Worm (Caenorhabditis elegans) whole organism, L4 larva: ENCODE measurements around the gene F10E9.12.

Experiments
- D1046.2 ChIP-seq: fragments of 200-800 bp; sonication (Bioruptor generic); IDR thresholded peaks from 2 replicates; pipeline ENCODE4 v1.3.6; 2022; ENCODE audit warnings: missing genetic modification characterization, missing compliant biosample characterization
- F37D6.2 ChIP-seq: sonication (generic microtip); optimal IDR thresholded peaks from 2 replicates; lab custom pipeline; 2016; ENCODE audit warnings: mild to moderate bottlenecking, missing genetic modification characterization, missing compliant biosample characterization
- F44E2.7 ChIP-seq: fragments of 200-800 bp; sonication (Bioruptor generic); IDR thresholded peaks from 2 replicates; pipeline ENCODE4 v2.1.2; 2022; ENCODE audit warnings: missing genetic modification characterization, missing compliant biosample characterization
- F49E8.2 ChIP-seq: sonication (generic microtip); optimal IDR thresholded peaks from 2 replicates; lab custom pipeline; 2016; ENCODE audit warnings: missing compliant biosample characterization, mild to moderate bottlenecking, missing genetic modification characterization, borderline replicate concordance
- T20F7.1 ChIP-seq: fragments of 200-800 bp; sonication (Bioruptor generic); optimal IDR thresholded peaks from 2 replicates; lab custom pipeline; 2018; ENCODE audit warnings: mild to moderate bottlenecking, missing genetic modification characterization, missing compliant biosample characterization
- Y48G9A.11 ChIP-seq: fragments of 200-800 bp; sonication (Bioruptor generic); IDR thresholded peaks from 2 replicates; pipeline ENCODE4 v1.3.6; 2022; ENCODE audit warnings: missing genetic modification reagents, missing genetic modification characterization, missing compliant biosample characterization
- Y75B8A.6 ChIP-seq: fragments of 200-800 bp; sonication (Bioruptor generic); IDR thresholded peaks from 2 replicates; pipeline ENCODE4 v1.3.6; 2022; ENCODE audit warnings: missing genetic modification reagents, missing genetic modification characterization, missing compliant biosample characterization
- aha-1 ChIP-seq: fragments of 150-350 bp; peaks from one replicate; lab custom pipeline; 2014; ENCODE audit warnings: missing biosample characterization, missing genetic modification characterization
- ama-1 ChIP-seq: fragments of 150-350 bp; optimal IDR thresholded peaks from 2 replicates; lab custom pipeline; 2014; ENCODE audit warnings: inconsistent platforms, mixed read lengths
- attf-4 ChIP-seq: sonication (generic microtip); optimal IDR thresholded peaks from 3 replicates; lab custom pipeline; 2017; ENCODE audit warnings: missing biosample characterization, missing genetic modification characterization
- ceh-20 ChIP-seq: fragments of 200-800 bp; sonication (Bioruptor generic); IDR thresholded peaks from 2 replicates; pipeline ENCODE4 v1.3.6; 2022; ENCODE audit warnings: missing genetic modification reagents, missing genetic modification characterization, missing compliant biosample characterization
- ceh-32 ChIP-seq: sonication (generic microtip); optimal IDR thresholded peaks from 2 replicates; lab custom pipeline; 2016; ENCODE audit warnings: mild to moderate bottlenecking, missing genetic modification characterization, missing compliant biosample characterization; ENCODE audit not compliant: poor library complexity
- ceh-44 ChIP-seq: fragments of 200-800 bp; sonication (Bioruptor generic); IDR thresholded peaks from 2 replicates; pipeline ENCODE4 v1.3.6; 2022; ENCODE audit warnings: missing genetic modification reagents, missing genetic modification characterization, missing compliant biosample characterization
- ceh-62 ChIP-seq: sonication (generic microtip); optimal IDR thresholded peaks from 2 replicates; lab custom pipeline; 2017; ENCODE audit warnings: missing biosample characterization, missing genetic modification characterization
- ctbp-1 ChIP-seq: fragments of 200-800 bp; sonication (Bioruptor generic); IDR thresholded peaks from 2 replicates; pipeline ENCODE4 v1.3.6; 2022; ENCODE audit warnings: missing genetic modification reagents, missing genetic modification characterization, missing compliant biosample characterization
- daf-16 ChIP-seq, 3 experiments: sonication (generic microtip); optimal IDR thresholded peaks; 2 replicates each; lab custom pipeline; 2016 to 2017; ENCODE audit warnings: missing genetic modification characterization in 3 of 3, missing genetic modification reagents in 3 of 3, mild to moderate bottlenecking in 2 of 3, missing compliant biosample characterization in 2 of 3, missing biosample characterization in 1 of 3, moderate library complexity in 1 of 3
- dmd-6 ChIP-seq: fragments of 200-800 bp; sonication (Bioruptor generic); IDR thresholded peaks from 2 replicates; pipeline ENCODE4 v1.3.6; 2022; ENCODE audit warnings: missing genetic modification reagents, missing genetic modification characterization, missing compliant biosample characterization
- egl-27 ChIP-seq: sonication (generic microtip); optimal IDR thresholded peaks from 3 replicates; lab custom pipeline; 2017; ENCODE audit warnings: missing biosample characterization, missing genetic modification reagents, missing genetic modification characterization
- egl-43 ChIP-seq: fragments of 200-800 bp; sonication (Bioruptor generic); IDR thresholded peaks from 2 replicates; pipeline ENCODE4 v1.3.6; 2022; ENCODE audit warnings: missing genetic modification reagents, missing genetic modification characterization, missing compliant biosample characterization
- fos-1 ChIP-seq: fragments of 150-350 bp; optimal IDR thresholded peaks from 2 replicates; lab custom pipeline; 2014; ENCODE audit warnings: missing biosample characterization, missing genetic modification characterization
- gei-8 ChIP-seq: fragments of 200-800 bp; sonication (Bioruptor generic); optimal IDR thresholded peaks from 2 replicates; lab custom pipeline; 2018; ENCODE audit warnings: mild to moderate bottlenecking, missing genetic modification characterization, missing compliant biosample characterization
- hif-1 ChIP-seq, 2 experiments: sonication (generic microtip); optimal IDR thresholded peaks; 2 replicates each; lab custom pipeline; 2016 to 2017; ENCODE audit warnings: missing compliant biosample characterization in 2 of 2, missing genetic modification characterization in 2 of 2, missing genetic modification reagents in 2 of 2, missing genotype in 2 of 2, mild to moderate bottlenecking in 1 of 2
- hlh-30 ChIP-seq: sonication (generic microtip); optimal IDR thresholded peaks from 2 replicates; lab custom pipeline; 2017; ENCODE audit warnings: antibody characterized with exemption, mild to moderate bottlenecking, missing genetic modification characterization, missing compliant biosample characterization; ENCODE audit not compliant: insufficient read depth
- hmg-1.1 ChIP-seq: fragments of 200-800 bp; sonication (Bioruptor generic); IDR thresholded peaks from 2 replicates; pipeline ENCODE4 v1.3.6; 2022; ENCODE audit warnings: missing genetic modification reagents, missing genetic modification characterization, missing compliant biosample characterization
- jun-1 ChIP-seq: fragments of 150-350 bp; optimal IDR thresholded peaks from 2 replicates; lab custom pipeline; 2014; ENCODE audit warnings: missing biosample characterization, missing genetic modification reagents, missing genetic modification characterization
- lin-13 ChIP-seq: fragments of 150-350 bp; optimal IDR thresholded peaks from 2 replicates; lab custom pipeline; 2014; ENCODE audit warnings: missing biosample characterization, missing genetic modification reagents, missing genetic modification characterization
- lin-38 ChIP-seq: fragments of 200-800 bp; sonication (Bioruptor generic); IDR thresholded peaks from 2 replicates; pipeline ENCODE4 v1.3.6; 2022; ENCODE audit warnings: missing genetic modification reagents, missing genetic modification characterization, missing compliant biosample characterization
- lin-39 ChIP-seq: fragments of 150-350 bp; optimal IDR thresholded peaks from 2 replicates; lab custom pipeline; 2014; ENCODE audit warnings: missing biosample characterization, missing genetic modification reagents, missing genetic modification characterization
- lsy-2 ChIP-seq, 2 experiments: fragments of 150-350 bp in 1 of 2; sonication (generic microtip) in 1 of 2; optimal IDR thresholded peaks; 2 replicates each; lab custom pipeline; 2014 to 2017; ENCODE audit warnings: missing biosample characterization in 2 of 2, missing genetic modification characterization in 2 of 2
- mdl-1 ChIP-seq, 2 experiments: fragments of 150-350 bp in 1 of 2; sonication (generic microtip) in 1 of 2; optimal IDR thresholded peaks; 2 replicates each; lab custom pipeline; 2014 to 2017; ENCODE audit warnings: missing biosample characterization in 2 of 2, missing genetic modification characterization in 2 of 2
- mep-1 ChIP-seq: fragments of 150-350 bp; sonication (generic microtip); optimal IDR thresholded peaks from 3 replicates; lab custom pipeline; 2014; ENCODE audit warnings: missing biosample characterization, missing genetic modification characterization
- mxl-3 ChIP-seq: fragments of 200-800 bp; sonication (Bioruptor generic); optimal IDR thresholded peaks from 2 replicates; lab custom pipeline; 2018; ENCODE audit warnings: mild to moderate bottlenecking, missing genetic modification characterization, missing compliant biosample characterization
- nhr-10 ChIP-seq: fragments of 150-350 bp; optimal IDR thresholded peaks from 2 replicates; lab custom pipeline; 2014; ENCODE audit warnings: missing biosample characterization, missing genetic modification characterization
- nhr-11 ChIP-seq: fragments of 150-350 bp; optimal IDR thresholded peaks from 2 replicates; lab custom pipeline; 2014; ENCODE audit warnings: missing biosample characterization, missing genetic modification characterization
- nhr-111 ChIP-seq: fragments of 200-800 bp; sonication (Bioruptor generic); optimal IDR thresholded peaks from 2 replicates; lab custom pipeline; 2018; ENCODE audit warnings: mild to moderate bottlenecking, missing genetic modification characterization, missing compliant biosample characterization
- nhr-237 ChIP-seq: sonication (generic microtip); optimal IDR thresholded peaks from 2 replicates; lab custom pipeline; 2017; ENCODE audit warnings: missing biosample characterization, missing genetic modification characterization
- nhr-41 ChIP-seq: fragments of 200-800 bp; sonication (Bioruptor generic); IDR thresholded peaks from 2 replicates; pipeline ENCODE4 v1.3.6; 2022; ENCODE audit warnings: missing genetic modification reagents, missing genetic modification characterization, missing compliant biosample characterization
- nhr-48 ChIP-seq: sonication (generic microtip); optimal IDR thresholded peaks from 2 replicates; lab custom pipeline; 2016; ENCODE audit warnings: mild to moderate bottlenecking, missing genetic modification characterization, missing compliant biosample characterization
- nhr-77 ChIP-seq: fragments of 150-350 bp; optimal IDR thresholded peaks from 2 replicates; lab custom pipeline; 2014; ENCODE audit warnings: missing biosample characterization, missing genetic modification characterization
- pha-4 ChIP-seq, 2 experiments: fragments of 150-350 bp in 1 of 2; fragments of 200-800 bp in 1 of 2; sonication (Bioruptor generic) in 1 of 2; IDR thresholded peaks in 1 of 2; optimal IDR thresholded peaks in 1 of 2; 2 replicates each; pipeline versions ENCODE4 v1.3.6 to Lab custom; 2014 to 2022; ENCODE audit warnings: missing genetic modification characterization in 2 of 2, missing genetic modification reagents in 2 of 2, missing biosample characterization in 1 of 2, missing compliant biosample characterization in 1 of 2
- pqm-1 ChIP-seq: sonication (generic microtip); optimal IDR thresholded peaks from 2 replicates; lab custom pipeline; 2017; ENCODE audit warnings: missing biosample characterization, missing genetic modification characterization
- rbr-2 ChIP-seq: sonication (generic microtip); optimal IDR thresholded peaks from 2 replicates; lab custom pipeline; 2016; ENCODE audit warnings: missing genotype, missing genetic modification characterization, missing compliant biosample characterization
- skn-1 ChIP-seq: fragments of 150-350 bp; optimal IDR thresholded peaks from 2 replicates; lab custom pipeline; 2014; ENCODE audit warnings: missing biosample characterization, missing genetic modification characterization
- snpc-1.2 ChIP-seq: fragments of 200-800 bp; sonication (Bioruptor generic); IDR thresholded peaks from 2 replicates; pipeline ENCODE4 v1.3.6; 2022; ENCODE audit warnings: missing genetic modification reagents, missing genetic modification characterization, missing compliant biosample characterization
- tra-1 ChIP-seq: fragments of 200-800 bp; sonication (Bioruptor generic); IDR thresholded peaks from 2 replicates; pipeline ENCODE4 v1.3.6; 2022; ENCODE audit warnings: missing genetic modification reagents, missing genetic modification characterization, missing compliant biosample characterization
- unc-39 ChIP-seq: sonication (generic microtip); optimal IDR thresholded peaks from 2 replicates; lab custom pipeline; 2017; ENCODE audit warnings: missing biosample characterization, missing genetic modification characterization
- unc-62 ChIP-seq, 3 experiments: fragments of 150-350 bp in 1 of 3; sonication (generic microtip); optimal IDR thresholded peaks in 2 of 3; peaks in 1 of 3; 1 replicate in 1 of 3; 2 replicates in 2 of 3; lab custom pipeline; 2014 to 2017; ENCODE audit warnings: missing biosample characterization in 3 of 3, missing genetic modification characterization in 3 of 3, missing genetic modification reagents in 3 of 3, missing genotype in 1 of 3
- zfp-3 ChIP-seq: fragments of 200-800 bp; sonication (Bioruptor generic); conservative IDR thresholded peaks from 2 replicates; pipeline ENCODE4 v1.3.6; 2022; ENCODE audit warnings: missing genetic modification reagents, missing genetic modification characterization, missing compliant biosample characterization
- zip-11 ChIP-seq: fragments of 200-800 bp; sonication (Bioruptor generic); IDR thresholded peaks from 2 replicates; pipeline ENCODE4 v1.3.6; 2022; ENCODE audit warnings: missing genetic modification characterization, missing compliant biosample characterization
- ztf-11 ChIP-seq: fragments of 150-350 bp; optimal IDR thresholded peaks from 2 replicates; lab custom pipeline; 2014; ENCODE audit warnings: missing biosample characterization, missing genetic modification characterization

Gene F10E9.12

DNA sequence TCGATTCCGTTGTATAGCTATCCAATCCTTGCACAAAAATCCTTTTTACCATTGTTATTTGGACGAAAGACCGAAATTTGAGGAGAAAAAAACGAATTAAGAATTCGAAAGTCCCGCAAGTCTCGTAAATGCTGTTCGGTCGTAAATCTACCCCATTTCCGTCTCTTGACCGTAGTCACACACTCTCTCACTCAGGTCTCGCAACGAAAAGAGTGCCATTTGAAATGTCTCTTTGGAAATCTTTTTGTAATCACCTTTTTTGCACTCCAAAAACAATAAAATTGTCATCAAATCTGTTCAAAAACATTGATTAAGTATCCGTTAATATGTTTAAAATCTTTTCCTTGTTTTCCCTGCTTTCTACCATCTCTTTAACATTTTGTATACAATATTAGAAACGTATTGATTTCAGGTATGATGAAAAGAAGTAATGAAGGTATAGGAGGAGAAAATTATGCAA is 33.9 kb downstream of the F10E9.12 start, which contains the start of the genes R05D3.8 and rfp-1 (continued):
- TF ChIP-seq egl-43 (GFP tag; lab: Robert Waterston, UW) (no peak), F37D6.2 (tag; lab: Kevin White, UChicago) (peak; percentile 39), egl-27 (tag; lab: Kevin White, UChicago) (no peak), dmd-6 (peak; percentile 40), aha-1 (tag; lab: Kevin White, UChicago) (peak; percentile 44), attf-4 (no peak), ceh-62 (no peak), Y48G9A.11 (GFP tag; lab: Robert Waterston, UW) (no peak; the same call in 1 of the 2 replicates), ztf-11 (no peak), ctbp-1 (GFP tag; lab: Robert Waterston, UW) (no peak), lsy-2 (tag; optimal IDR thresholded peaks at IDR 0.05; lab: Kevin White, UChicago) (peak; percentile 97 to 99), ceh-44 (no peak), jun-1 (tag; lab: Kevin White, UChicago) (no peak), fos-1 (tag; lab: Kevin White, UChicago) (no peak), nhr-41 (GFP tag; lab: Robert Waterston, UW) (no peak), pqm-1 (tag; lab: Kevin White, UChicago) (peak; percentile 3), hmg-1.1 (GFP tag; lab: Robert Waterston, UW) (no peak; the same call in 1 of the 2 replicates), zip-11 (GFP tag; lab: Robert Waterston, UW) (no peak), snpc-1.2 (GFP tag; lab: Robert Waterston, UW) (no peak), mep-1 (tag; lab: Kevin White, UChicago) (peak; percentile 87), D1046.2 (GFP tag; lab: Robert Waterston, UW) (no peak), nhr-48 (tag; lab: Kevin White, UChicago) (no peak), T20F7.1 (peak; percentile 73), zfp-3 (GFP tag; lab: Robert Waterston, UW) (no peak), skn-1 (no peak), ceh-32 (tag; lab: Kevin White, UChicago) (no peak), tra-1 (GFP tag; lab: Robert Waterston, UW) (0 out of 2 replicates have a peak, but pooled peaks have one; percentile 22), hlh-30 (peak; percentile 84), F49E8.2 (tag; lab: Kevin White, UChicago) (no peak), nhr-111 (GFP tag; lab: Kevin White, UChicago) (no peak), unc-62 (GFP tag; optimal IDR thresholded peaks at IDR 0.05 in 1 of 2; lab: Kevin White, UChicago) (peak in 1 of 2 experiments; percentile 99), unc-62 (tag; optimal IDR thresholded peaks at IDR 0.05; lab: Kevin White, UChicago) (no peak), Y75B8A.6 (GFP tag; lab: Robert Waterston, UW) (no peak), mdl-1 (tag; optimal IDR thresholded peaks at IDR 0.05; lab: Kevin White, UChicago) (peak in 1 of 2 experiments; percentile 28), unc-39 (tag; lab: Kevin White, UChicago) (no peak), F44E2.7 (GFP tag; lab: Robert Waterston, UW) (no peak), rbr-2 (tag; lab: Kevin White, UChicago) (peak; percentile 43), hif-1 (tag; optimal IDR thresholded peaks at IDR 0.05; lab: Kevin White, UChicago) (peak in 1 of 2 experiments; percentile 54), pha-4 (GFP tag; IDR thresholded peaks at IDR 0.05; lab: Robert Waterston, UW) (no peak), pha-4 (tag; optimal IDR thresholded peaks at IDR 0.05; lab: Kevin White, UChicago) (peak; percentile 83), ceh-20 (GFP tag; lab: Robert Waterston, UW) (no peak; the same call in 1 of the 2 replicates), mxl-3 (peak; percentile 25), nhr-10 (no peak), nhr-11 (tag; lab: Kevin White, UChicago) (peak; percentile 89), nhr-77 (tag; lab: Kevin White, UChicago) (peak; percentile 91), lin-38 (GFP tag; lab: Robert Waterston, UW) (peak; percentile 65), daf-16 (GFP tag; optimal IDR thresholded peaks at IDR 0.05; lab: Kevin White, UChicago) (no peak), daf-16 (tag; optimal IDR thresholded peaks at IDR 0.05; lab: Kevin White, UChicago) (peak; percentile 51), nhr-237 (tag; lab: Kevin White, UChicago) (no peak), gei-8 (no peak), lin-39 (tag; lab: Kevin White, UChicago) (no peak), lin-13 (GFP tag; lab: Kevin White, UChicago) (peak; percentile 88), ama-1 (lab: Kevin White, UChicago) (no peak)
